Fruit fly (Drosophila melanogaster) whole organism, embryonic: ENCODE results near the gene CG43894.

Experiments
- CG10321 ChIP-seq: fragments of 200-800 bp; sonication (Bioruptor generic); IDR thresholded peaks from 2 replicates; pipeline ENCODE4 v1.3.6; 2022; ENCODE audit warnings: missing biosample characterization, missing genetic modification characterization
- CG10366 ChIP-seq: fragments of 200-800 bp; sonication (Bioruptor generic); IDR thresholded peaks from 2 replicates; pipeline ENCODE4 v1.3.6; 2022; ENCODE audit warnings: missing biosample characterization, missing genetic modification characterization
- CG10543 ChIP-seq: fragments of 200-800 bp; sonication (Bioruptor generic); optimal IDR thresholded peaks from 3 replicates; lab custom pipeline; 2017; ENCODE audit warnings: missing biosample characterization, mild to moderate bottlenecking, missing genetic modification characterization, moderate library complexity
- CG14014 ChIP-seq: fragments of 200-800 bp; sonication (Bioruptor generic); IDR thresholded peaks from 2 replicates; pipeline ENCODE4 v1.3.6; 2022; ENCODE audit warnings: missing biosample characterization, missing genetic modification characterization
- CG14441 ChIP-seq: fragments of 200-800 bp; sonication (Bioruptor generic); IDR thresholded peaks from 2 replicates; pipeline ENCODE4 v1.3.6; 2022; ENCODE audit warnings: missing biosample characterization, missing genetic modification characterization
- CG1602 ChIP-seq: fragments of 200-800 bp; sonication (Bioruptor generic); optimal IDR thresholded peaks from 3 replicates; lab custom pipeline; 2016; ENCODE audit warnings: missing biosample characterization, missing genetic modification characterization
- CG1832 ChIP-seq: fragments of 200-800 bp; sonication (Bioruptor generic); optimal IDR thresholded peaks from 2 replicates; lab custom pipeline; 2017; ENCODE audit warnings: missing biosample characterization, mild to moderate bottlenecking, missing genetic modification characterization, inconsistent platforms
- CG18764 ChIP-seq: fragments of 200-800 bp; sonication (Bioruptor generic); optimal IDR thresholded peaks from 3 replicates; lab custom pipeline; 2016; ENCODE audit warnings: missing biosample characterization, missing genetic modification characterization
- CG2116 ChIP-seq: fragments of 200-800 bp; sonication (Bioruptor generic); optimal IDR thresholded peaks from 3 replicates; lab custom pipeline; 2018; ENCODE audit warnings: missing biosample characterization, mild to moderate bottlenecking, missing genetic modification characterization
- CG2889 ChIP-seq: fragments of 200-800 bp; sonication (Bioruptor generic); IDR thresholded peaks from 3 replicates; pipeline ENCODE4 v1.3.6; 2022; ENCODE audit warnings: missing biosample characterization, missing genetic modification characterization
- CG3065 ChIP-seq: fragments of 200-800 bp; sonication (Bioruptor generic); optimal IDR thresholded peaks from 2 replicates; lab custom pipeline; 2016; ENCODE audit warnings: missing biosample characterization, missing genetic modification characterization
- CG32767 ChIP-seq: fragments of 200-800 bp; sonication (Bioruptor generic); IDR thresholded peaks from 2 replicates; pipeline ENCODE4 v1.3.6; 2022; ENCODE audit warnings: missing biosample characterization, missing genetic modification characterization
- CG33557 ChIP-seq: fragments of 200-800 bp; sonication (Bioruptor generic); optimal IDR thresholded peaks from 2 replicates; lab custom pipeline; 2019; ENCODE audit warnings: missing biosample characterization, mild to moderate bottlenecking, missing genetic modification characterization, moderate library complexity
- CG34422 ChIP-seq: fragments of 200-800 bp; sonication (Bioruptor generic); IDR thresholded peaks from 3 replicates; pipeline ENCODE4 v1.3.6; 2022; ENCODE audit warnings: missing biosample characterization, missing genetic modification characterization
- CG6654 ChIP-seq: fragments of 200-800 bp; sonication (Bioruptor generic); optimal IDR thresholded peaks from 2 replicates; lab custom pipeline; 2017; ENCODE audit warnings: missing biosample characterization, mild to moderate bottlenecking, missing genetic modification characterization
- CG6854 ChIP-seq: fragments of 200-800 bp; sonication (Bioruptor generic); optimal IDR thresholded peaks from 3 replicates; lab custom pipeline; 2017; ENCODE audit warnings: missing biosample characterization, mild to moderate bottlenecking, missing genetic modification characterization
- CG9609 ChIP-seq: fragments of 200-800 bp; sonication (Bioruptor generic); optimal IDR thresholded peaks from 3 replicates; lab custom pipeline; 2016; ENCODE audit warnings: missing biosample characterization, missing genetic modification characterization
- CHES-1-like ChIP-seq: fragments of 200-800 bp; sonication (Bioruptor generic); optimal IDR thresholded peaks from 2 replicates; lab custom pipeline; 2016; ENCODE audit warnings: missing biosample characterization, missing genetic modification characterization
- Camta ChIP-seq: fragments of 200-800 bp; sonication (Bioruptor generic); optimal IDR thresholded peaks from 2 replicates; lab custom pipeline; 2016; ENCODE audit warnings: missing biosample characterization, missing genetic modification characterization
- Dp ChIP-seq: fragments of 200-800 bp; sonication (Bioruptor generic); optimal IDR thresholded peaks from 2 replicates; lab custom pipeline; 2018; ENCODE audit warnings: missing biosample characterization, mild to moderate bottlenecking, missing genetic modification characterization, moderate library complexity
- Drgx ChIP-seq: fragments of 200-800 bp; sonication (Bioruptor generic); IDR thresholded peaks from 2 replicates; pipeline ENCODE4 v1.3.6; 2022; ENCODE audit warnings: missing biosample characterization, missing genetic modification characterization
- HHEX ChIP-seq: fragments of 200-800 bp; sonication (Bioruptor generic); optimal IDR thresholded peaks from 3 replicates; lab custom pipeline; 2017; ENCODE audit warnings: missing biosample characterization, mild to moderate bottlenecking, missing genetic modification characterization, missing genetic modification reagents
- Hand ChIP-seq: fragments of 200-800 bp; sonication (Bioruptor generic); optimal IDR thresholded peaks from 2 replicates; lab custom pipeline; 2017; ENCODE audit warnings: mild to moderate bottlenecking, missing biosample characterization, missing genetic modification reagents, missing genetic modification characterization
- Mes4 ChIP-seq: fragments of 200-800 bp; sonication (Bioruptor generic); optimal IDR thresholded peaks from 2 replicates; lab custom pipeline; 2016; ENCODE audit warnings: missing biosample characterization, missing genetic modification characterization
- Mrtf ChIP-seq: fragments of 200-800 bp; sonication (Bioruptor generic); IDR thresholded peaks from 3 replicates; pipeline ENCODE4 v1.3.6; 2022; ENCODE audit warnings: missing biosample characterization, missing genetic modification characterization
- NK7.1 ChIP-seq: fragments of 200-800 bp; sonication (Bioruptor generic); optimal IDR thresholded peaks from 3 replicates; lab custom pipeline; 2016; ENCODE audit warnings: missing biosample characterization, missing genetic modification characterization
- Nf-YC ChIP-seq: fragments of 200-800 bp; optimal IDR thresholded peaks from 3 replicates; lab custom pipeline; 2019; ENCODE audit warnings: missing biosample characterization, mild to moderate bottlenecking, missing genetic modification characterization, moderate library complexity
- Sin3A ChIP-seq: fragments of >200 bp; optimal IDR thresholded peaks from 2 replicates; lab custom pipeline; 2018
- Sox102F ChIP-seq: fragments of 200-800 bp; sonication (Bioruptor generic); optimal IDR thresholded peaks from 2 replicates; lab custom pipeline; 2018; ENCODE audit warnings: missing biosample characterization, mild to moderate bottlenecking, missing genetic modification characterization, moderate library complexity
- Spps ChIP-seq: fragments of 200-800 bp; sonication (Bioruptor generic); optimal IDR thresholded peaks from 2 replicates; lab custom pipeline; 2018; ENCODE audit warnings: missing biosample characterization, mild to moderate bottlenecking, missing genetic modification characterization
- Trl ChIP-seq, 3 experiments: fragments of >200 bp in 2 of 3; fragments of 200-800 bp in 1 of 3; sonication (Bioruptor generic) in 1 of 3; optimal IDR thresholded peaks; 2 replicates in 1 of 3; 3 replicates in 2 of 3; lab custom pipeline; 2016 to 2017; ENCODE audit warnings: missing biosample characterization in 1 of 3, missing genetic modification characterization in 1 of 3
- ci ChIP-seq: fragments of 200-800 bp; sonication (Bioruptor generic); IDR thresholded peaks from 3 replicates; pipeline ENCODE4 v1.3.6; 2022; ENCODE audit warnings: missing biosample characterization, missing genetic modification characterization
- crp ChIP-seq, 2 experiments: fragments of 200-800 bp; sonication (Bioruptor generic); optimal IDR thresholded peaks; 2 replicates in 1 of 2; 3 replicates in 1 of 2; lab custom pipeline; 2017; ENCODE audit warnings: missing biosample characterization in 2 of 2, missing genetic modification characterization in 2 of 2, mild to moderate bottlenecking in 1 of 2, moderate library complexity in 1 of 2
- fd102C ChIP-seq: fragments of 200-800 bp; sonication (Bioruptor generic); optimal IDR thresholded peaks from 2 replicates; lab custom pipeline; 2018; ENCODE audit warnings: missing biosample characterization, mild to moderate bottlenecking, missing genetic modification characterization, moderate library complexity
- fd96Cb ChIP-seq: fragments of 200-800 bp; sonication (Bioruptor generic); optimal IDR thresholded peaks from 2 replicates; lab custom pipeline; 2018; ENCODE audit warnings: missing biosample characterization, mild to moderate bottlenecking, missing genetic modification characterization, moderate library complexity
- grau ChIP-seq: fragments of 200-800 bp; optimal IDR thresholded peaks from 3 replicates; lab custom pipeline; 2019; ENCODE audit warnings: missing biosample characterization, mild to moderate bottlenecking, missing genetic modification characterization, moderate library complexity
- gt ChIP-seq: fragments of 200-800 bp; sonication (Bioruptor generic); IDR thresholded peaks from 2 replicates; pipeline ENCODE4 v1.3.6; 2022; ENCODE audit warnings: missing biosample characterization, missing genetic modification characterization
- jumu ChIP-seq: fragments of 200-800 bp; sonication (Bioruptor generic); optimal IDR thresholded peaks from 3 replicates; lab custom pipeline; 2016; ENCODE audit warnings: missing biosample characterization, missing genetic modification characterization
- klu ChIP-seq: fragments of 200-800 bp; sonication (Bioruptor generic); IDR thresholded peaks from 2 replicates; pipeline ENCODE4 v1.3.6; 2022; ENCODE audit warnings: missing biosample characterization, missing genetic modification characterization
- lab ChIP-seq: fragments of 200-800 bp; sonication (Bioruptor generic); optimal IDR thresholded peaks from 3 replicates; lab custom pipeline; 2017; ENCODE audit warnings: missing biosample characterization, missing genetic modification characterization, mild to moderate bottlenecking, moderate library complexity, missing genetic modification reagents
- nerfin-1 ChIP-seq: fragments of 200-800 bp; sonication (Bioruptor generic); optimal IDR thresholded peaks from 3 replicates; lab custom pipeline; 2019; ENCODE audit warnings: missing biosample characterization, mild to moderate bottlenecking, missing genetic modification characterization, moderate library complexity
- otp ChIP-seq: fragments of 200-800 bp; sonication (Bioruptor generic); IDR thresholded peaks from 3 replicates; pipeline ENCODE4, ENCODE4 v1.3.6; 2022; ENCODE audit warnings: missing biosample characterization, missing genetic modification characterization
- psq ChIP-seq: fragments of 200-800 bp; sonication (Bioruptor generic); optimal IDR thresholded peaks from 2 replicates; lab custom pipeline; 2017; ENCODE audit warnings: missing biosample characterization, missing genetic modification characterization
- ro ChIP-seq: fragments of 200-800 bp; sonication (Bioruptor generic); IDR thresholded peaks from 2 replicates; pipeline ENCODE4 v1.3.6; 2022; ENCODE audit warnings: missing biosample characterization, missing genetic modification characterization
- schlank ChIP-seq: fragments of 200-800 bp; sonication (Bioruptor generic); optimal IDR thresholded peaks from 2 replicates; lab custom pipeline; 2018; ENCODE audit warnings: missing biosample characterization, mild to moderate bottlenecking, missing genetic modification characterization
- sna ChIP-seq: fragments of 200-800 bp; sonication (Bioruptor generic); IDR thresholded peaks from 2 replicates; pipeline ENCODE4 v1.3.6; 2022; ENCODE audit warnings: missing biosample characterization, missing genetic modification characterization; ENCODE audit not compliant: partially characterized antibody
- ssp ChIP-seq: fragments of 200-800 bp; sonication (Bioruptor generic); IDR thresholded peaks from 2 replicates; pipeline ENCODE4 v1.3.6; 2022; ENCODE audit warnings: missing biosample characterization, missing genetic modification characterization
- tio ChIP-seq: fragments of 200-800 bp; sonication (Bioruptor generic); optimal IDR thresholded peaks from 2 replicates; lab custom pipeline; 2017; ENCODE audit warnings: missing biosample characterization, missing genetic modification characterization, inconsistent platforms
- wek ChIP-seq: fragments of 200-800 bp; sonication (Bioruptor generic); optimal IDR thresholded peaks from 3 replicates; lab custom pipeline; 2018; ENCODE audit warnings: missing biosample characterization, mild to moderate bottlenecking, missing genetic modification characterization, moderate library complexity
- yki ChIP-seq: fragments of >200 bp; optimal IDR thresholded peaks from 3 replicates; lab custom pipeline; 2018

The CG43894 gene

dm6 chr3L:12913609-12914266 is 24.2 kb downstream of the CG43894 start, which contains the start of gene CG32115 (continued):
- TF ChIP-seq CG18764 (GFP tag; lab: Kevin White, UChicago) (peak; percentile 84), yki (lab: Kevin White, UChicago) (no peak), CG3065 (GFP tag; lab: Kevin White, UChicago) (peak; percentile 71), Dp (GFP tag; lab: Kevin White, UChicago) (no peak), Spps (peak; percentile 63), Hand (peak; percentile 82), CG6854 (peak; percentile 86), Drgx (GFP tag; lab: Robert Waterston, UW) (peak; percentile 97), ci (peak; percentile 95), Trl (optimal IDR thresholded peaks at IDR 0.05; lab: Kevin White, UChicago) (peak; percentile 55 to 82), Trl (GFP tag; optimal IDR thresholded peaks at IDR 0.05; lab: Kevin White, UChicago) (peak; percentile 74), CG32767 (GFP tag; lab: Robert Waterston, UW) (peak; percentile 91), CG10321 (peak; percentile 70), sna (GFP tag; lab: Robert Waterston, UW) (no peak), HHEX (GFP tag; lab: Kevin White, UChicago) (peak; percentile 92), CG6654 (GFP tag; lab: Kevin White, UChicago) (peak; percentile 72), psq (GFP tag; lab: Kevin White, UChicago) (peak; percentile 62), CG10543 (GFP tag; lab: Kevin White, UChicago) (no peak), CG1832 (GFP tag; lab: Kevin White, UChicago) (no peak), CG2116 (GFP tag; lab: Kevin White, UChicago) (peak; percentile 52), Nf-YC (tag; lab: Kevin White, UChicago) (no peak), gt (GFP tag; lab: Robert Waterston, UW) (no peak; the same call in 1 of the 2 replicates), schlank (peak; percentile 89), crp (GFP tag; optimal IDR thresholded peaks at IDR 0.05; lab: Kevin White, UChicago) (peak in 1 of 2 experiments; percentile 46), Mes4 (peak; percentile 74), Sox102F (GFP tag; lab: Kevin White, UChicago) (peak; percentile 96), CG10366 (GFP tag; lab: Robert Waterston, UW) (peak; percentile 95), ro (GFP tag; lab: Robert Waterston, UW) (peak; percentile 74), grau (tag; lab: Kevin White, UChicago) (peak; percentile 96), jumu (GFP tag; lab: Kevin White, UChicago) (peak; percentile 76), NK7.1 (GFP tag; lab: Kevin White, UChicago) (peak; percentile 82), Sin3A (lab: Kevin White, UChicago) (no peak), CG33557 (GFP tag; lab: Kevin White, UChicago) (peak; percentile 59), fd96Cb (tag; lab: Kevin White, UChicago) (peak; percentile 94), lab (GFP tag; lab: Kevin White, UChicago) (peak; percentile 97), Camta (peak; percentile 93), fd102C (GFP tag; lab: Kevin White, UChicago) (no peak), CHES-1-like (GFP tag; lab: Kevin White, UChicago) (peak; percentile 87), CG2889 (peak; percentile 93), nerfin-1 (tag; lab: Kevin White, UChicago) (no peak), klu (GFP tag; lab: Robert Waterston, UW) (peak; percentile 93), ssp (peak; percentile 86), tio (peak; percentile 91), otp (GFP tag; lab: Robert Waterston, UW) (peak; percentile 79), CG14014 (GFP tag; lab: Robert Waterston, UW) (peak; percentile 96; the same call in 1 of the 2 replicates), CG14441 (GFP tag; lab: Robert Waterston, UW) (peak; percentile 96), CG9609 (GFP tag; lab: Kevin White, UChicago) (peak; percentile 84), CG1602 (GFP tag; lab: Kevin White, UChicago) (peak; percentile 92), CG34422 (GFP tag; lab: Robert Waterston, UW) (peak; percentile 97), Mrtf (peak; percentile 93), wek (GFP tag; lab: Kevin White, UChicago) (peak; percentile 70)
